Worm (Caenorhabditis elegans) whole organism, L1 larva: ENCODE measurements around the gene ZK822.10.

Experiments
- C04F5.9 ChIP-seq: sonication (generic microtip); optimal IDR thresholded peaks from 2 replicates; lab custom pipeline; 2016; ENCODE audit warnings: missing genetic modification characterization, missing compliant biosample characterization
- C16A3.4 ChIP-seq: fragments of 150-350 bp; optimal IDR thresholded peaks from 2 replicates; lab custom pipeline; 2014; ENCODE audit warnings: missing biosample characterization, missing genetic modification characterization
- C34B4.2 ChIP-seq: sonication (generic microtip); optimal IDR thresholded peaks from 2 replicates; lab custom pipeline; 2017; ENCODE audit warnings: mild to moderate bottlenecking, missing genetic modification characterization, missing compliant biosample characterization
- aha-1 ChIP-seq: fragments of 150-350 bp; optimal IDR thresholded peaks from 2 replicates; lab custom pipeline; 2014; ENCODE audit warnings: missing biosample characterization, missing genetic modification characterization
- alr-1 ChIP-seq: fragments of 200-800 bp; sonication (Bioruptor generic); optimal IDR thresholded peaks from 2 replicates; lab custom pipeline; 2018; ENCODE audit warnings: borderline replicate concordance, mild to moderate bottlenecking, missing genetic modification characterization, missing compliant biosample characterization
- ceh-8 ChIP-seq: fragments of 200-800 bp; sonication (Bioruptor generic); optimal IDR thresholded peaks from 2 replicates; lab custom pipeline; 2018; ENCODE audit warnings: mild to moderate bottlenecking, missing genetic modification characterization, moderate library complexity, missing compliant biosample characterization
- ceh-82 ChIP-seq, 3 experiments: fragments of 150-350 bp in 1 of 3; sonication (generic microtip) in 2 of 3; optimal IDR thresholded peaks; 2 replicates each; lab custom pipeline; 2014 to 2017; ENCODE audit warnings: missing biosample characterization in 3 of 3, missing genetic modification characterization in 3 of 3
- ceh-90 ChIP-seq: sonication (generic microtip); optimal IDR thresholded peaks from 2 replicates; lab custom pipeline; 2016; ENCODE audit warnings: missing genetic modification characterization, missing compliant biosample characterization
- ces-1 ChIP-seq: fragments of 150-350 bp; optimal IDR thresholded peaks from 2 replicates; lab custom pipeline; 2014; ENCODE audit warnings: missing biosample characterization, missing genetic modification reagents, missing genetic modification characterization
- dpl-1 ChIP-seq, 3 experiments: fragments of 150-350 bp in 2 of 3; sonication (generic microtip) in 1 of 3; optimal IDR thresholded peaks; 2 replicates each; lab custom pipeline; 2014 to 2017; ENCODE audit warnings: missing biosample characterization in 3 of 3, missing genetic modification characterization in 3 of 3, missing genetic modification reagents in 3 of 3
- efl-1 ChIP-seq, 4 experiments: fragments of 150-350 bp; optimal IDR thresholded peaks in 3 of 4; peaks in 1 of 4; 1 replicate in 1 of 4; 2 replicates in 3 of 4; lab custom pipeline; 2014; ENCODE audit warnings: missing biosample characterization in 2 of 4, missing genetic modification characterization in 2 of 4, missing genetic modification reagents in 2 of 4
- efl-3 ChIP-seq: fragments of 200-800 bp; sonication (Bioruptor generic); optimal IDR thresholded peaks from 2 replicates; lab custom pipeline; 2018; ENCODE audit warnings: mild to moderate bottlenecking, missing genetic modification characterization, missing compliant biosample characterization
- egl-13 ChIP-seq: sonication (generic microtip); optimal IDR thresholded peaks from 2 replicates; lab custom pipeline; 2016; ENCODE audit warnings: missing genotype, missing genetic modification reagents, missing genetic modification characterization, missing compliant biosample characterization
- egl-27 ChIP-seq, 2 experiments: fragments of 150-350 bp in 1 of 2; sonication (generic microtip); optimal IDR thresholded peaks; 3 replicates each; lab custom pipeline; 2017 to 2018; ENCODE audit warnings: missing biosample characterization in 2 of 2, missing genetic modification characterization in 2 of 2, missing genetic modification reagents in 2 of 2
- elt-2 ChIP-seq: sonication (generic microtip); optimal IDR thresholded peaks from 2 replicates; lab custom pipeline; 2016; ENCODE audit warnings: missing genetic modification characterization, mild to moderate bottlenecking, inconsistent platforms, missing compliant biosample characterization, missing genetic modification reagents
- fkh-4 ChIP-seq: sonication (generic microtip); optimal IDR thresholded peaks from 2 replicates; lab custom pipeline; 2016; ENCODE audit warnings: missing compliant biosample characterization, missing genetic modification characterization, borderline replicate concordance
- fkh-8 ChIP-seq: sonication (generic microtip); optimal IDR thresholded peaks from 2 replicates; lab custom pipeline; 2016; ENCODE audit warnings: mild to moderate bottlenecking, missing genetic modification characterization, missing compliant biosample characterization
- grh-1 ChIP-seq: fragments of 200-800 bp; sonication (Bioruptor generic); IDR thresholded peaks from 2 replicates; pipeline ENCODE4 v1.3.6; 2022; ENCODE audit warnings: missing genetic modification reagents, missing genetic modification characterization, missing compliant biosample characterization
- hpl-2 ChIP-seq: fragments of 150-350 bp; optimal IDR thresholded peaks from 2 replicates; lab custom pipeline; 2014; ENCODE audit warnings: missing biosample characterization, missing genetic modification reagents, missing genetic modification characterization
- jun-1 ChIP-seq: fragments of 150-350 bp; optimal IDR thresholded peaks from 2 replicates; lab custom pipeline; 2014; ENCODE audit warnings: missing biosample characterization, missing genetic modification reagents, missing genetic modification characterization
- lin-13 ChIP-seq: fragments of 150-350 bp; optimal IDR thresholded peaks from 2 replicates; lab custom pipeline; 2014; ENCODE audit warnings: missing biosample characterization, missing genetic modification reagents, missing genetic modification characterization
- lin-14 ChIP-seq: fragments of 200-800 bp; sonication (Bioruptor generic); optimal IDR thresholded peaks from 2 replicates; lab custom pipeline; 2018; ENCODE audit warnings: mild to moderate bottlenecking, missing genetic modification characterization, moderate library complexity, missing compliant biosample characterization
- lin-35 ChIP-seq, 2 experiments: fragments of 150-350 bp; optimal IDR thresholded peaks; 2 replicates each; lab custom pipeline; 2014; ENCODE audit warnings: missing biosample characterization in 2 of 2, missing genetic modification characterization in 2 of 2, missing genetic modification reagents in 2 of 2
- lsy-2 ChIP-seq, 2 experiments: fragments of 150-350 bp; optimal IDR thresholded peaks; 2 replicates each; lab custom pipeline; 2014; ENCODE audit warnings: missing biosample characterization in 2 of 2, missing genetic modification characterization in 2 of 2
- mdl-1 ChIP-seq, 2 experiments: fragments of 150-350 bp; optimal IDR thresholded peaks; 2 replicates each; lab custom pipeline; 2014 to 2017; ENCODE audit warnings: missing biosample characterization in 2 of 2, missing genetic modification characterization in 2 of 2, inconsistent platforms in 1 of 2
- mef-2 ChIP-seq: fragments of 150-350 bp; optimal IDR thresholded peaks from 2 replicates; lab custom pipeline; 2014; ENCODE audit warnings: missing biosample characterization, missing genetic modification characterization
- nhr-12 ChIP-seq: sonication (generic microtip); optimal IDR thresholded peaks from 2 replicates; lab custom pipeline; 2017; ENCODE audit warnings: missing biosample characterization, missing genetic modification characterization
- nhr-19 ChIP-seq: fragments of 200-800 bp; sonication (Bioruptor generic); conservative IDR thresholded peaks from 2 replicates; pipeline ENCODE4 v1.3.6; 2022; ENCODE audit warnings: missing genetic modification characterization, missing compliant biosample characterization
- nhr-28 ChIP-seq: fragments of 150-350 bp; optimal IDR thresholded peaks from 2 replicates; lab custom pipeline; 2014; ENCODE audit warnings: missing biosample characterization, missing genetic modification characterization
- nhr-47 ChIP-seq: sonication (generic microtip); optimal IDR thresholded peaks from 2 replicates; lab custom pipeline; 2016; ENCODE audit warnings: mild to moderate bottlenecking, missing genetic modification characterization, moderate library complexity, missing compliant biosample characterization
- nhr-84 ChIP-seq: sonication (generic microtip); optimal IDR thresholded peaks from 2 replicates; lab custom pipeline; 2017; ENCODE audit warnings: missing biosample characterization, missing genetic modification characterization
- nhr-85 ChIP-seq: sonication (generic microtip); peaks from one replicate; lab custom pipeline; 2016; ENCODE audit warnings: missing genetic modification characterization, inconsistent platforms, missing compliant biosample characterization
- pqm-1 ChIP-seq: sonication (generic microtip); optimal IDR thresholded peaks from 3 replicates; lab custom pipeline; 2017; ENCODE audit warnings: missing biosample characterization, missing genetic modification characterization
- rnt-1 ChIP-seq: sonication (generic microtip); optimal IDR thresholded peaks from 2 replicates; lab custom pipeline; 2016; ENCODE audit warnings: mild to moderate bottlenecking, missing genetic modification characterization, moderate library complexity, missing compliant biosample characterization
- skn-1 ChIP-seq: fragments of 150-350 bp; optimal IDR thresholded peaks from 2 replicates; lab custom pipeline; 2014; ENCODE audit warnings: missing biosample characterization, missing genetic modification characterization
- swsn-7 ChIP-seq: sonication (generic microtip); optimal IDR thresholded peaks from 2 replicates; lab custom pipeline; 2016; ENCODE audit warnings: missing genetic modification characterization, missing compliant biosample characterization
- tbx-2 ChIP-seq: sonication (generic microtip); optimal IDR thresholded peaks from 2 replicates; lab custom pipeline; 2016; ENCODE audit warnings: missing genetic modification characterization, missing compliant biosample characterization
- tlp-1 ChIP-seq: fragments of 150-350 bp; optimal IDR thresholded peaks from 2 replicates; lab custom pipeline; 2014; ENCODE audit warnings: missing biosample characterization, missing genetic modification characterization
- unc-130 ChIP-seq: fragments of 150-350 bp; optimal IDR thresholded peaks from 2 replicates; lab custom pipeline; 2017; ENCODE audit warnings: missing biosample characterization, missing genetic modification characterization, inconsistent platforms
- unc-62 ChIP-seq: fragments of 150-350 bp; optimal IDR thresholded peaks from 2 replicates; lab custom pipeline; 2014; ENCODE audit warnings: missing biosample characterization, missing genetic modification reagents, missing genetic modification characterization
- unc-86 ChIP-seq: sonication (generic microtip); optimal IDR thresholded peaks from 2 replicates; lab custom pipeline; 2016; ENCODE audit warnings: missing genetic modification characterization, missing compliant biosample characterization
- unc-98 ChIP-seq: fragments of 200-800 bp; sonication (Bioruptor generic); IDR thresholded peaks from 2 replicates; pipeline ENCODE4 v1.3.6; 2022; ENCODE audit warnings: missing genetic modification characterization, missing compliant biosample characterization
- vab-15 ChIP-seq: sonication (generic microtip); optimal IDR thresholded peaks from 2 replicates; lab custom pipeline; 2017; ENCODE audit warnings: missing genotype, mild to moderate bottlenecking, missing genetic modification characterization, missing compliant biosample characterization
- zag-1 ChIP-seq: fragments of 150-350 bp; optimal IDR thresholded peaks from 2 replicates; lab custom pipeline; 2014; ENCODE audit warnings: missing biosample characterization, missing genetic modification characterization
- zip-4 ChIP-seq: fragments of 200-800 bp; sonication (Bioruptor generic); optimal IDR thresholded peaks from 2 replicates; lab custom pipeline; 2018; ENCODE audit warnings: mild to moderate bottlenecking, missing genetic modification characterization, moderate library complexity, missing compliant biosample characterization
- ztf-11 ChIP-seq, 2 experiments: sonication (generic microtip); optimal IDR thresholded peaks; 2 replicates each; lab custom pipeline; 2016 to 2017; ENCODE audit warnings: missing genetic modification characterization in 2 of 2, missing biosample characterization in 1 of 2, missing compliant biosample characterization in 1 of 2
- ztf-4 ChIP-seq: fragments of 150-350 bp; optimal IDR thresholded peaks from 2 replicates; lab custom pipeline; 2014; ENCODE audit warnings: missing biosample characterization, missing genetic modification characterization

ZK822.10 gene

ce11 chrIV:11867652-11868232, 49.2 kb upstream of the ZK822.10 start (continued):
- no peak for TF ChIP-seq elt-2
- no peak for TF ChIP-seq fkh-4 (tag; lab: Kevin White, UChicago)
- TF ChIP-seq pqm-1 (tag; lab: Kevin White, UChicago): no peak
- no peak for TF ChIP-seq vab-15 (tag; lab: Kevin White, UChicago)
- no peak for TF ChIP-seq lsy-2 (tag; optimal IDR thresholded peaks at IDR 0.05; lab: Kevin White, UChicago)
- TF ChIP-seq egl-13 (tag; lab: Kevin White, UChicago): peak; percentile 6
- no peak for TF ChIP-seq unc-62 (GFP tag; lab: Kevin White, UChicago)
- TF ChIP-seq jun-1 (tag; lab: Kevin White, UChicago): no peak
- TF ChIP-seq nhr-19: no peak
- peak; percentile 58 for TF ChIP-seq unc-86 (tag; lab: Kevin White, UChicago)
- TF ChIP-seq lin-14: peak; percentile 65
- no peak for TF ChIP-seq unc-130 (tag; lab: Kevin White, UChicago)
- TF ChIP-seq fkh-8 (tag; lab: Kevin White, UChicago): peak; percentile 29
- no peak for TF ChIP-seq aha-1 (tag; lab: Kevin White, UChicago)
- no peak for TF ChIP-seq lin-35 (GFP tag; optimal IDR thresholded peaks at IDR 0.05; lab: Kevin White, UChicago)
- no peak for TF ChIP-seq zip-4 (GFP tag; lab: Kevin White, UChicago)

- TF ChIP-seq unc-98 (GFP tag; lab: Robert Waterston, UW) (no peak), efl-3 (no peak), nhr-12 (no peak), ztf-11 (tag; optimal IDR thresholded peaks at IDR 0.05; lab: Kevin White, UChicago) (no peak), ceh-90 (tag; lab: Kevin White, UChicago) (no peak), rnt-1 (tag; lab: Kevin White, UChicago) (no peak), tlp-1 (tag; lab: Kevin White, UChicago) (no peak)
These were observed 48.5 kb upstream of the ZK822.10 start for ce11 chrIV:11868452-11868851.

ce11 chrIV:11871083-11871482, 45.9 kb upstream of the ZK822.10 start:
- no peak for TF ChIP-seq lin-13 (GFP tag; lab: Kevin White, UChicago)
- no peak for TF ChIP-seq nhr-28 (tag; lab: Kevin White, UChicago)
- peak; percentile 12 to 43 for TF ChIP-seq lsy-2 (tag; optimal IDR thresholded peaks at IDR 0.05; lab: Kevin White, UChicago)
- no peak for TF ChIP-seq C04F5.9
- peak; percentile 41 for TF ChIP-seq swsn-7 (tag; lab: Kevin White, UChicago)
- no peak for TF ChIP-seq mdl-1 (tag; optimal IDR thresholded peaks at IDR 0.05; lab: Kevin White, UChicago)
- no peak for TF ChIP-seq grh-1 (GFP tag; lab: Robert Waterston, UW)
- TF ChIP-seq unc-130 (tag; lab: Kevin White, UChicago): no peak
- peak in 2 of 3 experiments; percentile 28 to 63 for TF ChIP-seq ceh-82 (tag; optimal IDR thresholded peaks at IDR 0.05; lab: Kevin White, UChicago)
- no peak for TF ChIP-seq egl-27 (tag; optimal IDR thresholded peaks at IDR 0.05; lab: Kevin White, UChicago)
- no peak for TF ChIP-seq nhr-85 (tag; lab: Kevin White, UChicago)
- TF ChIP-seq nhr-19: no peak; the same call in 1 of the 2 replicates
- no peak for TF ChIP-seq alr-1
- TF ChIP-seq dpl-1 (GFP tag; optimal IDR thresholded peaks at IDR 0.05; lab: Kevin White, UChicago): peak in 1 of 3 experiments; percentile 20
- no peak for TF ChIP-seq C34B4.2 (tag; lab: Kevin White, UChicago)
- peak; percentile 30 for TF ChIP-seq ceh-8
- TF ChIP-seq vab-15 (tag; lab: Kevin White, UChicago): no peak
- TF ChIP-seq ztf-4 (tag; lab: Kevin White, UChicago): no peak
- TF ChIP-seq efl-1 (optimal IDR thresholded peaks at IDR 0.05; lab: Kevin White, UChicago): peak; percentile 7 to 26
- TF ChIP-seq efl-1 (GFP tag; optimal IDR thresholded peaks at IDR 0.05 in 1 of 2; lab: Kevin White, UChicago): no peak
- no peak for TF ChIP-seq zag-1
- TF ChIP-seq ces-1 (GFP tag; lab: Kevin White, UChicago): no peak
- TF ChIP-seq mef-2 (tag; lab: Kevin White, UChicago): no peak
- TF ChIP-seq tbx-2 (tag; lab: Kevin White, UChicago): peak; percentile 39
- TF ChIP-seq hpl-2 (GFP tag; lab: Kevin White, UChicago): no peak
- TF ChIP-seq ceh-90 (tag; lab: Kevin White, UChicago): no peak
- TF ChIP-seq pqm-1 (tag; lab: Kevin White, UChicago): no peak
- no peak for TF ChIP-seq tlp-1 (tag; lab: Kevin White, UChicago)
- TF ChIP-seq lin-14: peak; percentile 82
- no peak for TF ChIP-seq jun-1 (tag; lab: Kevin White, UChicago)
- no peak for TF ChIP-seq skn-1 (tag; lab: Kevin White, UChicago)
- TF ChIP-seq C16A3.4 (tag; lab: Kevin White, UChicago): no peak
- TF ChIP-seq nhr-84 (tag; lab: Kevin White, UChicago): no peak
- TF ChIP-seq nhr-47 (tag; lab: Kevin White, UChicago): peak; percentile 55
